Fruit fly (Drosophila melanogaster): ENCODE measurements around the gene Rpn3.
A peak's percentile ranks its signal among the peaks of the same experiment; 100 is the strongest.

Gene Rpn3

DNA sequence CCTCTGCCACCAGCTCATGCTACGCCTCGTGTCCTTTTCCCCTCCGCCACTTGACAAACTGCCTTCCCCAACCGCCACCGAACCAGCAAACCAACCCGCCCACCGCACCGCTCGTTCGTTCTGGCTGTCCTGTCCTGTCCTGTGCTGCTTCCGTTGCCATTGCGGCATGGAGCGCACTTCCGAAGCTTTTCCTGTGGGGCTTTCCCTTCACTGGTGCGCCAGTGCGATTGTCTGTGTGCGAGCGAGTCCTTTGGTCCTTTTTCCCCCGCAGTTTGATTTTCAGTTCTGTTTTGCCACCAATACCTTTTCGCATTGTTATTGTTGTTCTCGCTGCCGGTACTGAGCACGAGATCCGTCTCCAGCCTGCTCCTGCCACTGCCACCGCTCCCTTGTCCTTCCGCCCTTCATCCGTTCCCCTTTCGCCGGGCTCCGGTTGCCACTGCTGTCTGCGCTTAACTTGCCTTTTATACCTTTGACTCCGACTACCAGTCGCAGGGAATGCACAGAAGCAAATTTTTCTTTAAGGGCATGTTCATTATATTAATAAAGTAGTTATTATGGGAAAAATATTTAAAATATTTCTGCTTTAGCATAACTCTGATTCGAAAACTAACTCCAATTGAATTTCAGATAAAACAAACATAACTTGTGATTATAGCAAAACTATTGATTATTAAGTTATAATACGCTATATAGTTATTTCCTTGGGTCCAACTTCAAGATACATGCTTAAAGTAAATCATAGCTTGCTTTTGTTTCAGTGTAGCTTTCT is 27.4 kb upstream of the Rpn3 start:
- no peak for TF ChIP-seq CG4496 (GFP tag; IDR thresholded peaks at IDR 0.05)
- TF ChIP-seq gl (tag; optimal IDR thresholded peaks at IDR 0.05) = no peak
- TF ChIP-seq CG8301 (tag; optimal IDR thresholded peaks at IDR 0.05) = peak; percentile 53
- TF ChIP-seq CG14655 (GFP tag; optimal IDR thresholded peaks at IDR 0.05) = peak; percentile 72
- no peak for TF ChIP-seq CG12605 (GFP tag; IDR thresholded peaks at IDR 0.05)
- TF ChIP-seq CG17806 (tag; optimal IDR thresholded peaks at IDR 0.05) = peak; percentile 70
- peak; percentile 57 for TF ChIP-seq CG34367 (tag; optimal IDR thresholded peaks at IDR 0.05)
- TF ChIP-seq Pif1A (GFP tag; optimal IDR thresholded peaks at IDR 0.05) = peak; percentile 38
- peak; percentile 74 for TF ChIP-seq CG9948 (tag; optimal IDR thresholded peaks at IDR 0.05)
- peak; percentile 44 for TF ChIP-seq CG13204 (GFP tag; optimal IDR thresholded peaks at IDR 0.05)
- TF ChIP-seq CG15710 (tag; optimal IDR thresholded peaks at IDR 0.05) = peak; percentile 84
- peak; percentile 56 for TF ChIP-seq Snoo (tag; optimal IDR thresholded peaks at IDR 0.05)
- peak; percentile 21 for TF ChIP-seq Pif1B (GFP tag; optimal IDR thresholded peaks at IDR 0.05)
- peak; percentile 86 for TF ChIP-seq CG8159 (tag; optimal IDR thresholded peaks at IDR 0.05)

DNA sequence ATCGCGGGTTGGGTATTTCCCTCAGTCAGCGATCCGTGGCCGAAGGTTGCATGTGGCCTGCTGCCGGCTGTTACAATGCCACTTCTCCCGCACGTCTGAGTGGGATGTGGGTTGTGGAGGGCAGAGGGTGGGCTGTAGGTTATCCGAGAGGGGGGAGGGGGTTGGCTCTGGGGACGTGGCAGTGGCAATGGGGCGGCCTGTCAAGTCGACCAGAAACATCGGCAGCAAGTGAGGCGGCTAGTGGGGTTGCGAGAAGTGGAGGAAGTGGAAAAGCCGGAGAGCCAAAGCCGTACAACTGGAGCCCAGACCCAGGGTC is 26.9 kb upstream of the Rpn3 start:
- no peak for TF ChIP-seq EcR (GFP tag; optimal IDR thresholded peaks at IDR 0.05)
- no peak for TF ChIP-seq Snoo (tag; optimal IDR thresholded peaks at IDR 0.05)
- 0 out of 3 replicates have a peak, but pooled peaks have one; percentile 9 for TF ChIP-seq fd96Ca (GFP tag; IDR thresholded peaks at IDR 0.05)
- peak; percentile 25 for TF ChIP-seq CG13204 (GFP tag; optimal IDR thresholded peaks at IDR 0.05)
- no peak for TF ChIP-seq D1 (tag; optimal IDR thresholded peaks at IDR 0.05)
- no peak for TF ChIP-seq CG9948 (tag; optimal IDR thresholded peaks at IDR 0.05)
- TF ChIP-seq CG17806 (tag; optimal IDR thresholded peaks at IDR 0.05) = no peak
- TF ChIP-seq CG4496 (GFP tag; IDR thresholded peaks at IDR 0.05) = no peak
- no peak for TF ChIP-seq CG8301 (tag; optimal IDR thresholded peaks at IDR 0.05)
- no peak for TF ChIP-seq Ets98B (GFP tag; IDR thresholded peaks at IDR 0.05)
- TF ChIP-seq rn (GFP tag; IDR thresholded peaks at IDR 0.05) = no peak
- TF ChIP-seq CG14655 (GFP tag; optimal IDR thresholded peaks at IDR 0.05) = no peak
- TF ChIP-seq CG10348 (GFP tag; IDR thresholded peaks at IDR 0.05) = no peak
- TF ChIP-seq gl (tag; optimal IDR thresholded peaks at IDR 0.05) = no peak

DNA sequence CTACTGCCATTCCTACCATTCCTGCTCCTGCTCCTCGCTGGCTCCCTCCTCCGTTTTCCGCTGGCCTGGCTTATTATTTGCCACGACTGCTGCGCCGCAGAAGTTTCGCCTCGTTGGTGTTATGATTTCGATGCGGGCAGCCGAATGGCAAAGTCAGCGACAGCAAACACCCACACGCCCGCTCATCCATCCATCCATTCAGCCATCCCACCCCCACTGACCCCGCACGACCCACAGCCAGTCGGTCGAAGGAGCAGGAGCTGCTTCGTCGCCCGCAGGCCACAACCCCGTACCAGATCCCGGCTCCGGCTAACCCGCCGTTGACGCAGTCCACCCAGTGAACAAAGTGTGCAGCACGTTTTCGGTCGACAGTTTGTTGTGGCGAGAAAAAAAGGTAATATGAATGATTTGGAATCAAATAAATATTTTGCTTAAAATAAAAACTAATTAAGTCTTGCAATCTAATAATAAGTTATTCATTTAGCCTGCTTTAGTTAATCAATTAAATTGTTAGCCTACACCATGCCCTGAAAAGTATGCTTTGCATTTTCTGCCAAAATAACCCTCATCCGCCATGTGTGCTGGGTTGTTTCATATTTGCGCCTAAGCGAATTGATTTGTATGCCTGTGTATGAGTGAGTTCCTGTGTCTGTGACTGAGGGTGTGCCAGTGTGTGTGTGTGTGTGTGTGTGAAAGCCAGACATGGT is 24.9 kb upstream of the Rpn3 start:
- TF ChIP-seq Pif1A (GFP tag; optimal IDR thresholded peaks at IDR 0.05) (peak; percentile 52), gl (tag; optimal IDR thresholded peaks at IDR 0.05) (peak; percentile 46), EcR (GFP tag; optimal IDR thresholded peaks at IDR 0.05) (no peak), Snoo (tag; optimal IDR thresholded peaks at IDR 0.05) (peak; percentile 56), CG8159 (tag; optimal IDR thresholded peaks at IDR 0.05) (peak; percentile 84), Ets98B (GFP tag; IDR thresholded peaks at IDR 0.05) (no peak), CG9948 (tag; optimal IDR thresholded peaks at IDR 0.05) (peak; percentile 65), CG14655 (GFP tag; optimal IDR thresholded peaks at IDR 0.05) (peak; percentile 69), CG8301 (tag; optimal IDR thresholded peaks at IDR 0.05) (peak; percentile 55), CG15710 (tag; optimal IDR thresholded peaks at IDR 0.05) (peak; percentile 79), Pif1B (GFP tag; optimal IDR thresholded peaks at IDR 0.05) (peak; percentile 15), D1 (tag; optimal IDR thresholded peaks at IDR 0.05) (no peak), CG34367 (tag; optimal IDR thresholded peaks at IDR 0.05) (peak; percentile 59), CG17806 (tag; optimal IDR thresholded peaks at IDR 0.05) (peak; percentile 66), CG13204 (GFP tag; optimal IDR thresholded peaks at IDR 0.05) (peak; percentile 37)

DNA sequence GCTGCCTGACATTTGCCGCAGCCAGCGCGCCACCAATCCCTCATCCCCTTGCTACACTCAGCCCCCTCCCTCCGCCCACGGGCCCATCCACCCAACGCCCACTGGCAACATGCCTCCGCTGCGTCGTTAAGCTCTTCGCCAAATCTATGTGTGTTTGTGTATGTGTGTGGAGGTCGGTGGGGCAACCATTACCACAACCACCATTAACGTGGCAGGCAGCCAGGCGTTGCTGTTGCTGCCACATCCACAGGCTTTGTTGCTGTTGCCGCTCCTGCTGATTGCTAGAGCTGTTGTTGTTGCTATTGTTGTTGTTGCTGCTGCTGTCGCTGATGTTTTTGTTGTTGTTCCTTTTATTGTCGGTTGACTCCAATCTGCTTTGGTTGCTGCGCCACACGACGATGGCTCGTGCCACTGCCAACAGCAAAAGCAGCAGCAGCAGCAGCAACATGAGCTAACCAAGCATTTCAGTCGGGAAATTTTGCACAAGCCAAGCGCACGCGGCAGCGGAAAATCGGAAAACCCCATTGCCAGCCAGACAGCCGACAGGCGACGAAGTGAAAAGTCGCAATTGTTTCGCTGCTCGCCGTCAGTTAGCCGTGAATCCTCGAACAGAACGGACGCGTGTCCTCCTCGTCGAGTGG is 24.2 kb upstream of the Rpn3 start, which contains the start of gene Sidpn:
Sidpn (plus strand) TSS at position 465 of the 641 bp plus-strand sequence.
- peak; percentile 78 for TF ChIP-seq CG13204 (GFP tag; optimal IDR thresholded peaks at IDR 0.05)
- no peak for TF ChIP-seq CG32121 (GFP tag; IDR thresholded peaks at IDR 0.05)

DNA sequence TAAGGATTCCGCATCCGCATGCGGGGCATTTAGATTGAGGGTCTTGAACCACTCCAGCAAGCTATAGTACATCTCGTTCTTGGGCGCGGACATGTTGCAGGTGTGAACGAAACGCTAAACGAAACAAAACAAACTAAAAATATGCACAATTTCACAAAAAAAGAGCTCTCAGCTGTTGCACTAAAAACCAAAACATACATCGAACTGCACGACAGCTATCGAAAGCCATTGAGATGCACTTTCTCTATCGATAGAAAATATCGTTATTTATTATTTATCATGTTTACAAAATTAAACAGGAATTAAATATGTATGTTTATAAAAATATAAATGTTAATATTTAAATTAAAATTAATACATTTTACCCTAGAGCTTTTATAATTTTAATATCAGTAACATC is 18.3 kb upstream of the Rpn3 start, which contains the start of gene hook:
hook (minus strand) TSS at position 211 of the 400 bp plus-strand sequence.
- no peak for TF ChIP-seq Pif1B (GFP tag; optimal IDR thresholded peaks at IDR 0.05)
- no peak for TF ChIP-seq Ets98B (GFP tag; IDR thresholded peaks at IDR 0.05)
- no peak for TF ChIP-seq gl (tag; optimal IDR thresholded peaks at IDR 0.05)
- TF ChIP-seq CG32121 (GFP tag; IDR thresholded peaks at IDR 0.05) = no peak
- no peak for TF ChIP-seq CG8301 (tag; optimal IDR thresholded peaks at IDR 0.05)
- no peak for TF ChIP-seq EcR (GFP tag; optimal IDR thresholded peaks at IDR 0.05)
- no peak for TF ChIP-seq Snoo (tag; optimal IDR thresholded peaks at IDR 0.05)
- no peak for TF ChIP-seq CG10348 (GFP tag; IDR thresholded peaks at IDR 0.05)
- no peak for TF ChIP-seq Pif1A (GFP tag; optimal IDR thresholded peaks at IDR 0.05)
- TF ChIP-seq CG34367 (tag; optimal IDR thresholded peaks at IDR 0.05) = no peak
